Fruit fly (Drosophila melanogaster): ENCODE measurements around the gene Ir94g.

DNA sequence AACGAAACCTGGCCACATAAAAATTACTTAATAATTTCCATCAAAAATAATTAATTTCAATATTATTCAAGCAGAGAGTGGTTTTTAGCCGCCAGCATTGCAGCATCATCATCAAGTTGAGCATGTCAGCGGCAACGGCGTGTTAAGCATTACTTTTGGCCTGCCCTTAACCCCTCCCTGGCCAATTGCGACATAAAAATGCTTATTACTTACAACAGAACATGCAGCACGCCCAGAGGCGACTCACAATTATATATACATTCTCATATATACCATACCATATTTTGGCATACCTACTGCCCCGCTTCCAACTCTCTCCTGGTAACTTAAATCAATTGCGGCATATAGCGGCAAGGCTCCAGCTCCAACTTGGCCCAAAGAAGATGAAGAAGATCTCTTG, 27.7 kb downstream of the Ir94g start:
- TF ChIP-seq psq (optimal IDR thresholded peaks at IDR 0.05) (no peak), CG8478 (optimal IDR thresholded peaks at IDR 0.05) (no peak)

Measured in whole organism.